Worm (Caenorhabditis elegans): ENCODE data around the gene srsx-22.

DNA sequence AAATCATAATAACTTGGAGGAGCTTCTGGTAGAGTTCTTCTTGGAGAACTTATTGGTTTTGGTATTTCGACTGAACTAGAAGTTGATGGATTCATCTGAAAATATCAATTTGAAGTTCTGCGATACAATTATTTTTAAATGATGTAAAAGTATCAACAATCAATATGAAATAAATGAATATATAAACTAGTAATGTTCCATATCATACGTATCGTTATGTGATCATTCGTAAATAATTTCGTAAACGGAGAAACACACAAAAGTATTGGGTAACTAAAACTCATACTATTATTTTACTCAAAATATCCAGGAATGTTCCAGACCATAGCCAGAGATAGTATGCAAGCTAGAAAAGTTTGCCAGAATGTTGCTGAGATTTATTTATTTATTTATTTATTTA lies 45.1 kb upstream of the srsx-22 start, which contains the start of gene W02D7.8:
- TF ChIP-seq ces-1 (GFP tag; optimal IDR thresholded peaks at IDR 0.05) (no peak), unc-39 (tag; optimal IDR thresholded peaks at IDR 0.05) (no peak), sptf-1 (tag; optimal IDR thresholded peaks at IDR 0.05) (no peak)

Data from whole organism, mixed stage, embryonic.